Worm (Caenorhabditis elegans): ENCODE measurements around the gene F21D12.3.

- TF ChIP-seq ama-1 (optimal IDR thresholded peaks at IDR 0.05) (no peak), nhr-67 (tag; optimal IDR thresholded peaks at IDR 0.05) (no peak), unc-62 (GFP tag; optimal IDR thresholded peaks at IDR 0.05) (no peak)
Measured at ce11 chrII:7317468-7317867, 6.4 kb downstream of the F21D12.3 start, which contains the start of gene F21D12.2.
